Fruit fly (Drosophila melanogaster): ENCODE measurements around the gene rn.

DNA sequence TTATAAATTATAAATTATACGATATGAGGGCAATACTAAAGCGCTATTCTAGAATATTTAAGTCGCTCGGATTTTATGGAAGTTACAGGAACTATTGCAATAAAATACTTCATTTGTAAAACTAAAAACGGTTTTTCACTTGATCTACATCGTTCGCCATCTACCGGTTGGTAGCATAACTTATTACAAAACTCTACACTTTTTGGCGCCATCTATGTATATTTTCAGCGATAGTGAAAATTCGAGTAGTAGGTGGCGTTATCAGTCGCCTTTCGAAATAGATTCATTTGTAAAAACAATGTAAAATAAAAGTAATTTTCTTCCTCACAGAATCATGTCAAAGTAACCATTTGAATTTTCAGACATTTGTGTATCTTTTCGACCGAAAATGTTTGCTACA, 37.0 kb upstream of the rn start, which contains the start of gene nxf4:
- TF ChIP-seq dsf (GFP tag; optimal IDR thresholded peaks at IDR 0.05; ENCODE audit: borderline replicate concordance) (no peak), sage (GFP tag; optimal IDR thresholded peaks at IDR 0.05) (no peak), psq (GFP tag; optimal IDR thresholded peaks at IDR 0.05) (no peak), brk (GFP tag; optimal IDR thresholded peaks at IDR 0.05) (no peak), Dfd (GFP tag; optimal IDR thresholded peaks at IDR 0.05) (no peak), Jra (GFP tag; optimal IDR thresholded peaks at IDR 0.05) (no peak), Hr83 (GFP tag; optimal IDR thresholded peaks at IDR 0.05; ENCODE audit: poor library complexity, severe bottlenecking) (no peak), pan (optimal IDR thresholded peaks at IDR 0.05) (no peak), fru (GFP tag; optimal IDR thresholded peaks at IDR 0.05) (peak; percentile 51), jim (GFP tag; optimal IDR thresholded peaks at IDR 0.05) (no peak), CG32264 (GFP tag; optimal IDR thresholded peaks at IDR 0.05) (no peak), CrebA (GFP tag; optimal IDR thresholded peaks at IDR 0.05; ENCODE audit: borderline replicate concordance) (no peak), ey (GFP tag; optimal IDR thresholded peaks at IDR 0.05) (no peak)
